Fruit fly (Drosophila melanogaster): ENCODE measurements around the gene Cyp4d1.

dm6 chrX:2198272-2198571 is 36.2 kb upstream of the Cyp4d1 start:
- TF ChIP-seq spab (GFP tag; optimal IDR thresholded peaks at IDR 0.05) (no peak), CG4318 (GFP tag; optimal IDR thresholded peaks at IDR 0.05) (no peak), CG10669 (GFP tag; optimal IDR thresholded peaks at IDR 0.05) (no peak), OdsH (GFP tag; optimal IDR thresholded peaks at IDR 0.05) (no peak), Eip78C (GFP tag) (no peak), CG3919 (GFP tag; optimal IDR thresholded peaks at IDR 0.05) (no peak), CG6792 (GFP tag; optimal IDR thresholded peaks at IDR 0.05) (no peak)
